Fruit fly (Drosophila melanogaster): Measurements from ENCODE around the gene nanos.

DNA sequence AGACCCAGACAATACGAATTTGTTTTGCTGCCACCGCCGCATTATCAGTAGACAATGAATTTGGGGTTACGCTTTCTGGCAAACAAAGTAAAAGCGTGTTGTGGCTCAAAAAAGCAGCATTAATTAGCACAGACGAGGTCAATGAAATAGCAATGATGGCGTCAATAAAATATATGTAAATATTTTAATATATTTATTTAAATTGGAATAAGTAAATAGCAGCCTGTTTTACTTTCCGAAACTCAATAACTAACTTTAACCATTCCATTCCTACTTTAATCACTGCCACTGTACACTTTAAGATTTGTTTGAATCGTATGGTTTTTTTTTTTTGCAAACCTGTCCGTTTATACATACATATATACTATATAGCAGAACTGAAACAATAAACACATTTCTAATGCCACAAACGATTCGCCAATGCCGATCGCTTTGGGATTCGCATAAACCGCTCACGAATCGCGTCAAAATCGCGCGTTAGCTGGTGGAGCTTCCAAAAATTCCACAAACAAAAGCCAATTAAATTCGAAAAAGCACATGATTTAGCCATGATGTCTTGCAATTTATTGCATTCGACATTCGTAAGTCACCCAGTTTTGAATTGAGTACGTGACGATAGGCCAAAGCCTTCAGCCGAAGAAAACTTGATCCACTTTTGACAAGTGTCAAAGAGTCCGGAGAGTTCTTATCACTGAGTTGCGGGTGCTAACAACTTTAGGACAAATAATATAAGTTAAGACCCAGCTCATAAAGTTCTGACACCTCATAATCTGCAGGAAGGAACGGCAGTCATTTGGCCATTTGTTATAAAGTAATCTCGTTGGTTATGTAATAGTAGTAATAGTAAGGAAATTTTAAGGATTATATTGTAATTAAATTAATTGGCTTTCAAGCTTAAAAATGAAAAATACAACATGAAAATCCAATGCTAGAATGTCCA lies 4.9 kb upstream of the nanos start:
- TF ChIP-seq pan (optimal IDR thresholded peaks at IDR 0.05) (no peak), usp (GFP tag; optimal IDR thresholded peaks at IDR 0.05) (no peak), psq (optimal IDR thresholded peaks at IDR 0.05) (no peak)
